Fruit fly (Drosophila melanogaster) whole organism, pupa: ENCODE measurements around the gene tw.
A peak's percentile ranks its signal among the peaks of the same experiment; 100 is the strongest.

Source experiments
- CG10348 ChIP-seq: fragments of 200-800 bp; sonication (Bioruptor generic); IDR thresholded peaks from 2 replicates; pipeline ENCODE4 v1.3.6; 2022; ENCODE audit warnings: missing biosample characterization, missing genetic modification characterization
- CG15710 ChIP-seq: fragments of 200-800 bp; sonication (Bioruptor generic); optimal IDR thresholded peaks from 2 replicates; lab custom pipeline; 2018; ENCODE audit warnings: missing biosample characterization, mild to moderate bottlenecking, missing genetic modification characterization, moderate library complexity
- CG17806 ChIP-seq: fragments of 200-800 bp; sonication (Bioruptor generic); optimal IDR thresholded peaks from 2 replicates; lab custom pipeline; 2018; ENCODE audit warnings: missing biosample characterization, mild to moderate bottlenecking, missing genetic modification characterization, moderate library complexity
- CG32121 ChIP-seq: fragments of 200-800 bp; sonication (Bioruptor generic); IDR thresholded peaks from 2 replicates; pipeline ENCODE4 v1.3.6; 2022; ENCODE audit warnings: missing biosample characterization, missing genetic modification characterization
- CG34367 ChIP-seq: fragments of 200-800 bp; sonication (Bioruptor generic); optimal IDR thresholded peaks from 2 replicates; lab custom pipeline; 2018; ENCODE audit warnings: missing biosample characterization, mild to moderate bottlenecking, missing genetic modification characterization
- CG4496 ChIP-seq: fragments of 200-800 bp; sonication (Bioruptor generic); IDR thresholded peaks from 3 replicates; pipeline ENCODE4 v1.3.6; 2022; ENCODE audit warnings: missing biosample characterization, missing genetic modification characterization
- CG9948 ChIP-seq: fragments of 200-800 bp; sonication (Bioruptor generic); optimal IDR thresholded peaks from 2 replicates; lab custom pipeline; 2018; ENCODE audit warnings: missing biosample characterization, mild to moderate bottlenecking, missing genetic modification characterization, moderate library complexity
- D1 ChIP-seq: fragments of 200-800 bp; sonication (Bioruptor generic); optimal IDR thresholded peaks from 2 replicates; lab custom pipeline; 2018; ENCODE audit warnings: missing biosample characterization, mild to moderate bottlenecking, missing genetic modification characterization, moderate library complexity
- EcR ChIP-seq: fragments of 200-800 bp; sonication (Bioruptor generic); optimal IDR thresholded peaks from 3 replicates; lab custom pipeline; 2019; ENCODE audit warnings: missing biosample characterization, missing genetic modification characterization, mild to moderate bottlenecking, moderate library complexity, missing genetic modification reagents
- Ets98B ChIP-seq: fragments of 200-800 bp; sonication (Bioruptor generic); IDR thresholded peaks from 2 replicates; pipeline ENCODE4 v1.3.6; 2022; ENCODE audit warnings: missing biosample characterization, missing genetic modification characterization
- Pif1B ChIP-seq: fragments of 200-800 bp; sonication (Bioruptor generic); optimal IDR thresholded peaks from 3 replicates; lab custom pipeline; 2016; ENCODE audit warnings: missing biosample characterization, missing genetic modification characterization
- Snoo ChIP-seq: fragments of 200-800 bp; sonication (Bioruptor generic); optimal IDR thresholded peaks from 3 replicates; lab custom pipeline; 2017; ENCODE audit warnings: missing biosample characterization, mild to moderate bottlenecking, missing genetic modification characterization, inconsistent platforms

The tw gene

dm6 chrX:805907-806306 lies 21.4 kb downstream of the tw start, which contains the start of gene Sec22:
TSS of gene Sec22 (plus strand) at chrX:806076.
- TF ChIP-seq CG4496 (GFP tag; lab: Robert Waterston, UW) (peak; percentile 44; the same call in 1 of the 3 replicates), CG34367 (peak; percentile 2), CG17806 (tag; lab: Kevin White, UChicago) (no peak), Snoo (tag; lab: Kevin White, UChicago) (peak; percentile 19)

dm6 chrX:824961-825360 lies 40.4 kb downstream of the tw start:
- TF ChIP-seq CG10348 (GFP tag; lab: Robert Waterston, UW) (no peak), CG15710 (tag; lab: Kevin White, UChicago) (no peak), Ets98B (GFP tag; lab: Robert Waterston, UW) (no peak), Snoo (tag; lab: Kevin White, UChicago) (no peak), Pif1B (GFP tag; lab: Kevin White, UChicago) (no peak), D1 (tag; lab: Kevin White, UChicago) (no peak), EcR (GFP tag; lab: Kevin White, UChicago) (no peak), CG32121 (no peak), CG17806 (tag; lab: Kevin White, UChicago) (no peak), CG9948 (tag; lab: Kevin White, UChicago) (no peak)

dm6 chrX:835965-836690 lies 51.6 kb downstream of the tw start:
- TF ChIP-seq CG4496 (GFP tag; lab: Robert Waterston, UW) (0 out of 3 replicates have a peak, but pooled peaks have one; percentile 17), CG9948 (tag; lab: Kevin White, UChicago) (no peak), CG10348 (GFP tag; lab: Robert Waterston, UW) (no peak)
